Fruit fly (Drosophila melanogaster): ENCODE measurements around the gene CG5292.
A peak's percentile ranks its signal among the peaks of the same experiment; 100 is the strongest.

The CG5292 gene

DNA sequence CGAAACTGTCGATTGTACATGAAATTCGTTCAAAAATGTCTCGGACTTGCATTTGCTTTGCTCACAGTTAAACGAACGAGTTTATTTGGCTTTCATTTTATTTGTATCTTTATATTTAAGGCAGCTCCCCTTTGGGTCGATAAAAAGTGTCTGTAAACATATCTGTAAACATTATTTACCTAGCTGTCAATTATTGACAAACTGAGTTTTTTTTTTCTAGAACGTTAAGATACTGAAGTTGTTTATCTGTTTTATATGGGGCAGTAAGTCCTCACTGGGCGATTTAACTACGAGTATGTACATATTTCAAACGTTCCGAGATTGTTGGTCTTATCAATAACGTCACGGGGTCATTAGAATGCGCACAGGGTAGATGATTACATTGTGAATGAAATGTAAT, 36.0 kb upstream of the CG5292 start (continued):
- TF ChIP-seq CG12219 (GFP tag; optimal IDR thresholded peaks at IDR 0.05) (peak; percentile 37), CG15696 (tag; optimal IDR thresholded peaks at IDR 0.05) (peak; percentile 50), sens-2 (GFP tag; IDR thresholded peaks at IDR 0.05) (no peak), odd (GFP tag; optimal IDR thresholded peaks at IDR 0.05) (peak; percentile 57), CG7987 (GFP tag; optimal IDR thresholded peaks at IDR 0.05) (peak; percentile 4), bbx (GFP tag; IDR thresholded peaks at IDR 0.05; ENCODE audit: partially characterized antibody) (no peak), cad (GFP tag; optimal IDR thresholded peaks at IDR 0.05) (no peak), hth (optimal IDR thresholded peaks at IDR 0.05) (no peak), caup (GFP tag; optimal IDR thresholded peaks at IDR 0.05; ENCODE audit: severe bottlenecking) (peak; percentile 51), mirr (GFP tag; optimal IDR thresholded peaks at IDR 0.05) (peak; percentile 52), lola (GFP tag; optimal IDR thresholded peaks at IDR 0.05) (peak in 1 of 3 experiments; percentile 1), CG2712 (tag; optimal IDR thresholded peaks at IDR 0.05) (peak; percentile 40), sqz (GFP tag; optimal IDR thresholded peaks at IDR 0.05) (peak; percentile 77), CG8924 (tag; optimal IDR thresholded peaks at IDR 0.05) (no peak), CG14710 (tag; optimal IDR thresholded peaks at IDR 0.05) (peak; percentile 39), tll (GFP tag; optimal IDR thresholded peaks at IDR 0.05) (no peak), CG6854 (GFP tag; optimal IDR thresholded peaks at IDR 0.05) (peak; percentile 31), CG15514 (GFP tag; optimal IDR thresholded peaks at IDR 0.05) (peak; percentile 17), sd (tag; optimal IDR thresholded peaks at IDR 0.05) (peak; percentile 32), inv (GFP tag; IDR thresholded peaks at IDR 0.05; ENCODE audit: partially characterized antibody) (no peak), CG11723 (GFP tag; optimal IDR thresholded peaks at IDR 0.05) (peak; percentile 25), CG10209 (GFP tag; optimal IDR thresholded peaks at IDR 0.05) (peak; percentile 19), gcm (GFP tag; optimal IDR thresholded peaks at IDR 0.05) (peak; percentile 58), CG18011 (GFP tag; optimal IDR thresholded peaks at IDR 0.05) (peak; percentile 9), Fer1 (GFP tag; optimal IDR thresholded peaks at IDR 0.05) (peak; percentile 58), scrt (GFP tag; optimal IDR thresholded peaks at IDR 0.05) (no peak), CG9609 (GFP tag; optimal IDR thresholded peaks at IDR 0.05) (no peak), sug (tag; optimal IDR thresholded peaks at IDR 0.05) (peak; percentile 48), slbo (GFP tag; IDR thresholded peaks at IDR 0.05) (no peak)

DNA sequence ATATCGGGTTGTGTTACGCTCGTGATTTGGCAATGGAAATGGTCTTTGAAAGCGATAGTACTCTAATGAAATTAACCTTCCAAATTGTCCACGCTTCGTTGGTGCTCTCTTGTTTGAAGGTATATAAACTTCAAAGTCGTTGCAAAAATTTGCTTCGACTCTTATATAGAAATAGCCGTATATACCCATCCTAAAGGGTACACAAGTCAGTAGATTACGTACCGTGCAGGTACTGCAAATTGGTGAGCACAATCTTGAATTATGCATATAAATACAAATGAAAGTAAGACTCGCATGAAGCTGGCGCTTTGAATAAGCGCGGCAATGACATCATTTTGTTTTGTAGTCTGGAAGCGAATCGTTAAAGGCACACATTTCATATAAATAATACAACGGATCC, 35.4 kb upstream of the CG5292 start:
- TF ChIP-seq lmd (GFP tag; IDR thresholded peaks at IDR 0.05) (0 out of 2 replicates have a peak, but pooled peaks have one; percentile 21), lbe (GFP tag; optimal IDR thresholded peaks at IDR 0.05) (peak; percentile 3), CG32767 (GFP tag; IDR thresholded peaks at IDR 0.05) (no peak)

DNA sequence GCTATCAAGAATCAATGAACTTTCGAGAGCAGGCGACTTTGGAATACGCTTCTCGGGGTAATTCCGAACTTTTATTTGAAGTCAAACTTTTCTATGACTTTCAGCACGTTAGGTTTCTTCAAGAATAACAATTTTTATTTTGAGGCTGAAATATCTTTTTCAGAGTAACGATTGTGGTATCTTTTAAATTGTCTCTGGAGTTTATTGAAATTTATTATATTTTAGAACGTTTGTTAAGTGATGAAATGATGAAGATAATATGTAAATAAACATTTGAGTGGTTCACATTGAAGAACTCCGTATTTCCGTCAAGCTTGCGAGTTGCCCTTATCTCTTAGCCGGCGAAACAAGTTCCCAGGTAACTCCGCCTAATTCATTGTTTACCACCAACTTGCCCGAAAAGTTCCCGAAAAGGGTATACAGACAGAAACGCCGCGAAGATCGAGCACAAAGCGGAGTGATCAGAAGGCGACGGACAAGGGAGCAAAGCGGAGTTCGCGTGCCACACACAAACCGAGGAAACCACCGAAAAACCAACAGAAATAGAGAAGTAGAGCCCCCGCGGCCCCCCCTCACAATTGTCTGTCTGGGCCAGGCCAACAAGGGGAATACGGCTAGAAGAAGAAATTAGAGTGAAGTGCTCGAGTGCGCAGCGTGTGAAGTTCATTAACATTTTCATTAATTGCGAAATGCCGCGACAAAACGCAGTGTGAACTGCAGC, 33.9 kb upstream of the CG5292 start:
- TF ChIP-seq CG2889 (GFP tag; IDR thresholded peaks at IDR 0.05) (no peak), tin (GFP tag; optimal IDR thresholded peaks at IDR 0.05) (no peak), Hr78 (GFP tag; optimal IDR thresholded peaks at IDR 0.05) (no peak), br (optimal IDR thresholded peaks at IDR 0.05) (no peak), CG2116 (GFP tag; optimal IDR thresholded peaks at IDR 0.05) (no peak), yki (optimal IDR thresholded peaks at IDR 0.05) (no peak), bigmax (GFP tag; optimal IDR thresholded peaks at IDR 0.05) (no peak), CG4282 (GFP tag; optimal IDR thresholded peaks at IDR 0.05) (no peak), CG30020 (tag; optimal IDR thresholded peaks at IDR 0.05) (no peak), tx (GFP tag; optimal IDR thresholded peaks at IDR 0.05) (no peak), Chrac-16 (GFP tag; optimal IDR thresholded peaks at IDR 0.05) (no peak), NC2α (GFP tag; optimal IDR thresholded peaks at IDR 0.05) (no peak), Xrp1 (GFP tag; IDR thresholded peaks at IDR 0.05) (peak; percentile 58; the same call in 1 of the 2 replicates), grau (tag; optimal IDR thresholded peaks at IDR 0.05) (peak; percentile 29), CG12769 (tag; optimal IDR thresholded peaks at IDR 0.05) (peak; percentile 7), Sry-δ (GFP tag; optimal IDR thresholded peaks at IDR 0.05) (no peak), Blimp-1 (GFP tag; optimal IDR thresholded peaks at IDR 0.05) (peak; percentile 39)

Data from whole organism, embryonic.